Worm (Caenorhabditis elegans): Measurements from ENCODE around the gene ZK742.6.

ce11 chrV:7863020-7863523, 48.3 kb upstream of the ZK742.6 start, which contains the start of gene C37C3.10:
- TF ChIP-seq lin-15B (tag; optimal IDR thresholded peaks at IDR 0.05) (no peak), nhr-28 (tag; optimal IDR thresholded peaks at IDR 0.05) (no peak), ztf-11 (tag; optimal IDR thresholded peaks at IDR 0.05) (no peak), fkh-10 (GFP tag; optimal IDR thresholded peaks at IDR 0.05) (no peak), unc-39 (tag; optimal IDR thresholded peaks at IDR 0.05) (no peak), zag-1 (tag; optimal IDR thresholded peaks at IDR 0.05) (no peak), tbx-2 (tag; optimal IDR thresholded peaks at IDR 0.05) (no peak), nhr-77 (tag; optimal IDR thresholded peaks at IDR 0.05) (no peak)
